Fruit fly (Drosophila melanogaster) whole organism, prepupa: ENCODE data around the gene CG4408.

Experiments used
- Blimp-1 ChIP-seq: fragments of 200-800 bp; sonication (Bioruptor generic); optimal IDR thresholded peaks from 3 replicates; lab custom pipeline; 2017; ENCODE audit warnings: missing biosample characterization, missing genetic modification characterization, mild to moderate bottlenecking, moderate library complexity, missing genetic modification reagents
- CG10631 ChIP-seq: fragments of 200-800 bp; sonication (Bioruptor generic); optimal IDR thresholded peaks from 2 replicates; lab custom pipeline; 2016; ENCODE audit warnings: missing biosample characterization, missing genetic modification characterization
- CG10669 ChIP-seq: fragments of 200-800 bp; sonication (Bioruptor generic); optimal IDR thresholded peaks from 3 replicates; lab custom pipeline; 2018; ENCODE audit warnings: missing biosample characterization, mild to moderate bottlenecking, missing genetic modification characterization, moderate library complexity
- CG11294 ChIP-seq: fragments of 200-800 bp; sonication (Bioruptor generic); IDR thresholded peaks from 2 replicates; pipeline ENCODE4 v1.3.6; 2022; ENCODE audit warnings: missing biosample characterization, missing genetic modification characterization
- CG11902 ChIP-seq: fragments of 200-800 bp; sonication (Bioruptor generic); optimal IDR thresholded peaks from 3 replicates; lab custom pipeline; 2016; ENCODE audit warnings: missing biosample characterization, missing genetic modification characterization
- CG15336 ChIP-seq: fragments of 200-800 bp; sonication (Bioruptor generic); IDR thresholded peaks from 2 replicates; pipeline ENCODE4 v1.3.6; 2022; ENCODE audit warnings: missing biosample characterization, missing genetic modification characterization
- CG1621 ChIP-seq: fragments of 200-800 bp; sonication (Bioruptor generic); optimal IDR thresholded peaks from 3 replicates; lab custom pipeline; 2018; ENCODE audit warnings: missing biosample characterization, mild to moderate bottlenecking, missing genetic modification characterization
- CG3032 ChIP-seq: fragments of 200-800 bp; optimal IDR thresholded peaks from 2 replicates; lab custom pipeline; 2019; ENCODE audit warnings: missing biosample characterization, mild to moderate bottlenecking, missing genetic modification characterization, moderate library complexity
- CG31627 ChIP-seq: fragments of 200-800 bp; sonication (Bioruptor generic); optimal IDR thresholded peaks from 3 replicates; lab custom pipeline; 2016; ENCODE audit warnings: missing biosample characterization, missing genetic modification characterization
- CG32006 ChIP-seq: fragments of 200-800 bp; sonication (Bioruptor generic); optimal IDR thresholded peaks from 3 replicates; lab custom pipeline; 2017; ENCODE audit warnings: missing biosample characterization, mild to moderate bottlenecking, missing genetic modification characterization
- CG34406 ChIP-seq: fragments of 200-800 bp; sonication (Bioruptor generic); optimal IDR thresholded peaks from 3 replicates; lab custom pipeline; 2016; ENCODE audit warnings: missing biosample characterization, missing genetic modification characterization
- CG4318 ChIP-seq: fragments of 200-800 bp; sonication (Bioruptor generic); optimal IDR thresholded peaks from 3 replicates; lab custom pipeline; 2017; ENCODE audit warnings: missing biosample characterization, mild to moderate bottlenecking, missing genetic modification characterization
- CG6163 ChIP-seq: fragments of 200-800 bp; sonication (Bioruptor generic); IDR thresholded peaks from 3 replicates; pipeline ENCODE4 v1.3.6; 2022; ENCODE audit warnings: missing biosample characterization, missing genetic modification characterization
- CG6808 ChIP-seq: fragments of 200-800 bp; sonication (Bioruptor generic); optimal IDR thresholded peaks from 3 replicates; lab custom pipeline; 2017; ENCODE audit warnings: missing biosample characterization, missing genetic modification characterization, mild to moderate bottlenecking, moderate library complexity, missing genetic modification reagents
- CG6854 ChIP-seq: fragments of 200-800 bp; sonication (Bioruptor generic); optimal IDR thresholded peaks from 2 replicates; lab custom pipeline; 2017; ENCODE audit warnings: missing biosample characterization, mild to moderate bottlenecking, missing genetic modification characterization
- CG7368 ChIP-seq: fragments of 200-800 bp; sonication (Bioruptor generic); optimal IDR thresholded peaks from 3 replicates; lab custom pipeline; 2016; ENCODE audit warnings: missing biosample characterization, missing genetic modification characterization
- CG8119 ChIP-seq: fragments of 200-800 bp; sonication (Bioruptor generic); IDR thresholded peaks from 3 replicates; pipeline ENCODE4 v1.3.6; 2022; ENCODE audit warnings: missing biosample characterization, missing genetic modification characterization
- CG8319 ChIP-seq: fragments of 200-800 bp; sonication (Bioruptor generic); optimal IDR thresholded peaks from 3 replicates; lab custom pipeline; 2016; ENCODE audit warnings: missing biosample characterization, missing genetic modification characterization
- CG8632 ChIP-seq: fragments of 200-800 bp; sonication (Bioruptor generic); optimal IDR thresholded peaks from 3 replicates; lab custom pipeline; 2016; ENCODE audit warnings: missing biosample characterization, missing genetic modification characterization
- CG9139 ChIP-seq: fragments of 200-800 bp; sonication (Bioruptor generic); optimal IDR thresholded peaks from 3 replicates; lab custom pipeline; 2017; ENCODE audit warnings: missing biosample characterization, mild to moderate bottlenecking, missing genetic modification characterization
- Eip75B ChIP-seq: fragments of 200-800 bp; sonication (Bioruptor generic); optimal IDR thresholded peaks from 3 replicates; lab custom pipeline; 2016; ENCODE audit warnings: missing biosample characterization, missing genetic modification characterization
- Eip78C ChIP-seq: fragments of 200-800 bp; sonication (Bioruptor generic); peaks from one replicate; lab custom pipeline; 2016; ENCODE audit warnings: missing biosample characterization, missing genetic modification characterization
- Eip93F ChIP-seq: fragments of 200-800 bp; sonication (Bioruptor generic); optimal IDR thresholded peaks from 2 replicates; lab custom pipeline; 2016; ENCODE audit warnings: missing biosample characterization, mild to moderate bottlenecking, missing genetic modification characterization
- Ets21C ChIP-seq: fragments of 200-800 bp; sonication (Bioruptor generic); optimal IDR thresholded peaks from 3 replicates; lab custom pipeline; 2016; ENCODE audit warnings: missing biosample characterization, missing genetic modification characterization
- Ets96B ChIP-seq: fragments of 200-800 bp; optimal IDR thresholded peaks from 2 replicates; lab custom pipeline; 2019; ENCODE audit warnings: missing biosample characterization, mild to moderate bottlenecking, missing genetic modification characterization, moderate library complexity
- Gug ChIP-seq: fragments of 200-800 bp; sonication (Bioruptor generic); IDR thresholded peaks from 2 replicates; pipeline ENCODE4 v1.3.6; 2022; ENCODE audit warnings: missing biosample characterization, missing genetic modification characterization
- Hr39 ChIP-seq: fragments of 200-800 bp; sonication (Bioruptor generic); optimal IDR thresholded peaks from 2 replicates; lab custom pipeline; 2016; ENCODE audit warnings: missing biosample characterization, missing genetic modification characterization
- Hr4 ChIP-seq: fragments of 200-800 bp; sonication (Bioruptor generic); optimal IDR thresholded peaks from 3 replicates; lab custom pipeline; 2016; ENCODE audit warnings: missing biosample characterization, missing genetic modification characterization
- Lpt ChIP-seq: fragments of 200-800 bp; sonication (Bioruptor generic); optimal IDR thresholded peaks from 3 replicates; lab custom pipeline; 2016; ENCODE audit warnings: missing biosample characterization, missing genetic modification characterization
- OdsH ChIP-seq: fragments of 200-800 bp; sonication (Bioruptor generic); optimal IDR thresholded peaks from 3 replicates; lab custom pipeline; 2016; ENCODE audit warnings: missing biosample characterization, missing genetic modification characterization
- Smox ChIP-seq: fragments of 200-800 bp; sonication (Bioruptor generic); optimal IDR thresholded peaks from 3 replicates; lab custom pipeline; 2016; ENCODE audit warnings: missing biosample characterization, missing genetic modification characterization
- Sox102F ChIP-seq: fragments of 200-800 bp; sonication (Bioruptor generic); optimal IDR thresholded peaks from 2 replicates; lab custom pipeline; 2016; ENCODE audit warnings: missing biosample characterization, mild to moderate bottlenecking, missing genetic modification characterization
- Sox14 ChIP-seq: fragments of 200-800 bp; sonication (Bioruptor generic); optimal IDR thresholded peaks from 3 replicates; lab custom pipeline; 2016; ENCODE audit warnings: missing biosample characterization, missing genetic modification characterization
- Sox15 ChIP-seq: fragments of 200-800 bp; sonication (Bioruptor generic); optimal IDR thresholded peaks from 3 replicates; lab custom pipeline; 2016; ENCODE audit warnings: missing biosample characterization, missing genetic modification characterization
- achi ChIP-seq: fragments of 200-800 bp; sonication (Bioruptor generic); optimal IDR thresholded peaks from 3 replicates; lab custom pipeline; 2016; ENCODE audit warnings: missing biosample characterization, missing genetic modification characterization
- acj6 ChIP-seq: fragments of 200-800 bp; sonication (Bioruptor generic); optimal IDR thresholded peaks from 3 replicates; lab custom pipeline; 2016; ENCODE audit warnings: missing biosample characterization, missing genetic modification characterization
- cyc ChIP-seq: fragments of 200-800 bp; sonication (Bioruptor generic); optimal IDR thresholded peaks from 3 replicates; lab custom pipeline; 2016; ENCODE audit warnings: missing biosample characterization, missing genetic modification characterization
- dac ChIP-seq: fragments of 200-800 bp; sonication (Bioruptor generic); optimal IDR thresholded peaks from 2 replicates; lab custom pipeline; 2017; ENCODE audit warnings: missing biosample characterization, mild to moderate bottlenecking, missing genetic modification characterization
- dsx ChIP-seq: fragments of 200-800 bp; optimal IDR thresholded peaks from 3 replicates; lab custom pipeline; 2019; ENCODE audit warnings: missing biosample characterization, mild to moderate bottlenecking, missing genetic modification characterization, moderate library complexity; ENCODE audit not compliant: poor library complexity, severe bottlenecking
- esn ChIP-seq: fragments of 200-800 bp; sonication (Bioruptor generic); optimal IDR thresholded peaks from 2 replicates; lab custom pipeline; 2016; ENCODE audit warnings: missing biosample characterization, mild to moderate bottlenecking, missing genetic modification characterization, moderate library complexity
- fd85E ChIP-seq: fragments of 200-800 bp; sonication (Bioruptor generic); optimal IDR thresholded peaks from 3 replicates; lab custom pipeline; 2016; ENCODE audit warnings: missing biosample characterization, missing genetic modification characterization
- net ChIP-seq: fragments of 200-800 bp; sonication (Bioruptor generic); optimal IDR thresholded peaks from 3 replicates; lab custom pipeline; 2016; ENCODE audit warnings: missing biosample characterization, missing genetic modification characterization
- pdm3 ChIP-seq: fragments of 200-800 bp; sonication (Bioruptor generic); optimal IDR thresholded peaks from 3 replicates; lab custom pipeline; 2016; ENCODE audit warnings: missing biosample characterization, missing genetic modification characterization
- salr ChIP-seq, 2 experiments: fragments of 200-800 bp; sonication (Bioruptor generic); optimal IDR thresholded peaks; 3 replicates each; lab custom pipeline; 2016 to 2018; ENCODE audit warnings: missing biosample characterization in 2 of 2, missing genetic modification characterization in 2 of 2, mild to moderate bottlenecking in 1 of 2
- spab ChIP-seq: fragments of 200-800 bp; sonication (Bioruptor generic); optimal IDR thresholded peaks from 2 replicates; lab custom pipeline; 2017; ENCODE audit warnings: missing biosample characterization, mild to moderate bottlenecking, missing genetic modification characterization, missing genetic modification reagents
- ss ChIP-seq, 2 experiments: fragments of 200-800 bp; sonication (Bioruptor generic); optimal IDR thresholded peaks; 2 replicates in 1 of 2; 3 replicates in 1 of 2; lab custom pipeline; 2017 to 2018; ENCODE audit warnings: mild to moderate bottlenecking in 2 of 2, missing biosample characterization in 2 of 2, missing genetic modification characterization in 2 of 2, moderate library complexity in 1 of 2
- svp ChIP-seq: fragments of 200-800 bp; sonication (Bioruptor generic); peaks from one replicate; lab custom pipeline; 2016; ENCODE audit warnings: missing biosample characterization, missing genetic modification characterization
- topi ChIP-seq: fragments of 200-800 bp; sonication (Bioruptor generic); optimal IDR thresholded peaks from 3 replicates; lab custom pipeline; 2016; ENCODE audit warnings: missing biosample characterization, missing genetic modification characterization
- vri ChIP-seq: fragments of 200-800 bp; sonication (Bioruptor generic); optimal IDR thresholded peaks from 3 replicates; lab custom pipeline; 2016; ENCODE audit warnings: missing biosample characterization, mild to moderate bottlenecking, missing genetic modification characterization

Gene CG4408

DNA sequence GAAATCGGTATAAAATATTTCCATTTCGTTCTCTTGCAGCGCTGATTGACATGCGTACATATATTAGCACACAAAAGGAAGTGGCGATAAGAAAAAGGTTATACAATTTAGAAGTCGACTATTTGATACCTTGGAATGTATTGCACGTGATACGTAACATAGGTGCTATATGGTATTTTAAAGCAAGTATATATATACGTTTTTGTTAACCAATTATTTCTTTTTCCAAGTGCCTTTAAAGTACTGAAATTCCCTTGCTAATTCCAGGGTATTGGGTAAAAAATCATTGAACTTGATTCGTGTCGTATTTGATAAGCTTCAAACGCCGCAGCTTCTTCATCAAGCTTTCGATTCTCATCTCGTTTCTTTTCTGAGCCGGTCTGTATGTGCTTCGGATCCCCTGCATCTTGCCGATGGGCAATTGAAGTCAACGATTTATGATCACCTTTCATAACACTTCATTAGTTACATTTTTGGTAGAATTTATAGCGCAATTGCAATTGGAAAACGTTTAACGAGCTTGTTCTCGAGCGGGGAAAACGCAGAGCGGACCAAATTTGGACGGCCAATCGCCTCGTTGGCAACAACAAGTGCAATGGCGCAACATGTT, at the start of gene CG4408 (continued):
- TF ChIP-seq CG8632 (GFP tag; lab: Kevin White, UChicago), result peak; percentile 56
- TF ChIP-seq CG9139 (GFP tag; lab: Kevin White, UChicago), result no peak
- TF ChIP-seq achi (GFP tag; lab: Kevin White, UChicago), result peak; percentile 69
- peak; percentile 16 to 37 for TF ChIP-seq salr (GFP tag; optimal IDR thresholded peaks at IDR 0.05; lab: Kevin White, UChicago)
- peak; percentile 94 for TF ChIP-seq CG31627 (GFP tag; lab: Kevin White, UChicago)
- peak; percentile 43; the same call in 1 of the 2 replicates for TF ChIP-seq CG11294 (GFP tag; lab: Robert Waterston, UW)
- TF ChIP-seq Blimp-1 (GFP tag; lab: Kevin White, UChicago), result peak; percentile 71
- peak; percentile 10 to 16 for TF ChIP-seq ss (GFP tag; optimal IDR thresholded peaks at IDR 0.05; lab: Kevin White, UChicago)

- TF ChIP-seq Sox14 (GFP tag; lab: Kevin White, UChicago) (peak; percentile 12), CG6808 (no peak), acj6 (peak; percentile 16), spab (GFP tag; lab: Kevin White, UChicago) (no peak), Ets21C (GFP tag; lab: Kevin White, UChicago) (no peak), pdm3 (GFP tag; lab: Kevin White, UChicago) (peak; percentile 5), dsx (GFP tag; lab: Kevin White, UChicago) (no peak), CG31627 (GFP tag; lab: Kevin White, UChicago) (no peak), OdsH (GFP tag; lab: Kevin White, UChicago) (peak; percentile 33), salr (GFP tag; optimal IDR thresholded peaks at IDR 0.05; lab: Kevin White, UChicago) (peak in 1 of 2 experiments; percentile 64), CG10669 (GFP tag; lab: Kevin White, UChicago) (no peak), Hr39 (GFP tag; lab: Kevin White, UChicago) (no peak), CG6854 (GFP tag; lab: Kevin White, UChicago) (no peak), achi (GFP tag; lab: Kevin White, UChicago) (peak; percentile 14), CG1621 (tag; lab: Kevin White, UChicago) (no peak), CG8319 (GFP tag; lab: Kevin White, UChicago) (no peak), vri (GFP tag; lab: Kevin White, UChicago) (no peak), CG6163 (GFP tag; lab: Robert Waterston, UW) (no peak), topi (no peak), CG32006 (GFP tag; lab: Kevin White, UChicago) (peak; percentile 79), CG9139 (GFP tag; lab: Kevin White, UChicago) (no peak), CG8119 (peak; percentile 54; the same call in 1 of the 3 replicates), Sox102F (GFP tag; lab: Kevin White, UChicago) (no peak), esn (no peak), Smox (no peak), ss (GFP tag; optimal IDR thresholded peaks at IDR 0.05; lab: Kevin White, UChicago) (no peak), Lpt (GFP tag; lab: Kevin White, UChicago) (peak; percentile 7), CG34406 (GFP tag; lab: Kevin White, UChicago) (no peak), fd85E (GFP tag; lab: Kevin White, UChicago) (no peak), CG3032 (tag; lab: Kevin White, UChicago) (no peak), cyc (no peak), Hr4 (peak; percentile 76), Gug (no peak), Eip75B (GFP tag; lab: Kevin White, UChicago) (peak; percentile 13), Sox15 (GFP tag; lab: Kevin White, UChicago) (no peak), Eip78C (GFP tag; lab: Kevin White, UChicago) (peak; percentile 67), Eip93F (GFP tag; lab: Kevin White, UChicago) (no peak), CG10631 (peak; percentile 6), CG7368 (GFP tag; lab: Kevin White, UChicago) (no peak), dac (GFP tag; lab: Kevin White, UChicago) (no peak), svp (GFP tag; lab: Kevin White, UChicago) (peak; percentile 49), CG11902 (GFP tag; lab: Kevin White, UChicago) (no peak), CG4318 (GFP tag; lab: Kevin White, UChicago) (peak; percentile 57), net (GFP tag; lab: Kevin White, UChicago) (peak; percentile 19), CG15336 (GFP tag; lab: Robert Waterston, UW) (peak; percentile 57), Ets96B (tag; lab: Kevin White, UChicago) (no peak)
Measured at dm6 chr3R:23407880-23408279, 44.5 kb upstream of the CG4408 start.
